Worm (Caenorhabditis elegans) whole organism, L4/young adult: Measurements from ENCODE around the gene T27A1.2.

Experiments used
- dao-5 ChIP-seq: sonication (generic microtip); optimal IDR thresholded peaks from 2 replicates; lab custom pipeline; 2016; ENCODE audit warnings: missing genotype, missing genetic modification characterization, moderate library complexity, missing compliant biosample characterization
- him-1 ChIP-seq: sonication (generic microtip); optimal IDR thresholded peaks from 2 replicates; lab custom pipeline; 2016; ENCODE audit warnings: missing genotype, missing genetic modification reagents, missing genetic modification characterization, missing compliant biosample characterization

DNA sequence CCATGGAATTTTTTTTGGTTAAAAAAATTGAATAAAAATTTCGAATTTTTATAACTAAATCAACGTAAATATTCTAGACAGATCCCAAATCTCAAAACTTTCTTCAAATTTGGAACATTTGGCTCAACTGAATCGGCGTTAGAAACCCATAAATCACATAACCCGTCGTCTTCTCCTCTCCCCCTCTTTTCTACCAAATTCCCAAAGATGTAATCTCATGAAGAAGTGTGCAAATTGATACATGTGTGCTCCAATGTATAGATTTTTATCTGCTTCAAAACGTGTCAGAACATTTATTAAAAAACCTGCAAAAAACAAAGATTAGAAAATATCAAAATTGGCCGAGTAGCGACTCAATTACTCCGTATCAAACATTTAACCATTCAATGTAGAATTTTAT is 24.0 kb downstream of the T27A1.2 start:
- TF ChIP-seq dao-5 (no peak), him-1 (tag; lab: Kevin White, UChicago) (no peak)
